Worm (Caenorhabditis elegans): ENCODE data around the gene VF13D12L.3.

DNA sequence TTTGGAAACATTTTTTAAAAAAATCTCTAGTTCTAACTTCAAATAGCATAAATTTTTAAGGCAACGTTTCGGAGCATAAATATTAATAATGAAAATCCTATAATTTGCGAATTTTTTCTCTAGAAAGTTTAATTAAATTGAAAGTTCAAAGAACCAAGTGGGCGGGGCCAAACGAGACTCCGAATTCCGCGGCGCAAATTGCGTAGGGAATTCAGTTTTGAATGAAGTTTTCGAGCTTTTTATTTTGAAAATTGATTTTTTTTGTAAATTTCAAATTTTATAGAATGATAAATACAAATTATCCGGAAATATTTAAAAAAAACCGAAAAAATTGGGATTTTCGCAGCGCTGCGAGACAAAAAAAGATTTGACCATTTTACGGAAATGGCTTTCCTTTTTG, 15.0 kb downstream of the VF13D12L.3 start:
- TF ChIP-seq dao-5 (tag; optimal IDR thresholded peaks at IDR 0.05) (no peak), him-1 (tag; optimal IDR thresholded peaks at IDR 0.05) (no peak), W03F9.2 (tag; optimal IDR thresholded peaks at IDR 0.05) (no peak)

Data from whole organism, L4/young adult.